Worm (Caenorhabditis elegans) whole organism, mixed stage, embryonic: ENCODE measurements around the gene bra-1.

Source experiments
- M03D4.4 ChIP-seq: sonication (generic microtip); optimal IDR thresholded peaks from 2 replicates; lab custom pipeline; 2017; ENCODE audit warnings: mild to moderate bottlenecking, missing genetic modification characterization, missing compliant biosample characterization
- bed-3 ChIP-seq: fragments of 200-800 bp; sonication (Bioruptor generic); optimal IDR thresholded peaks from 3 replicates; lab custom pipeline; 2018; ENCODE audit warnings: mild to moderate bottlenecking, missing genetic modification characterization, moderate library complexity, missing compliant biosample characterization
- blmp-1 ChIP-seq: fragments of 150-350 bp; optimal IDR thresholded peaks from 2 replicates; lab custom pipeline; 2014; ENCODE audit warnings: missing biosample characterization, missing genetic modification characterization
- ceh-43 ChIP-seq: fragments of 200-800 bp; sonication (Bioruptor generic); optimal IDR thresholded peaks from 2 replicates; lab custom pipeline; 2018; ENCODE audit warnings: mild to moderate bottlenecking, missing genetic modification characterization, moderate library complexity, missing compliant biosample characterization
- ceh-83 ChIP-seq: fragments of 200-800 bp; sonication (Bioruptor generic); optimal IDR thresholded peaks from 2 replicates; lab custom pipeline; 2018; ENCODE audit warnings: mild to moderate bottlenecking, missing genetic modification characterization, missing compliant biosample characterization
- ces-1 ChIP-seq: fragments of 150-350 bp; optimal IDR thresholded peaks from 2 replicates; lab custom pipeline; 2014; ENCODE audit warnings: missing biosample characterization, missing genetic modification reagents, missing genetic modification characterization
- cnd-1 ChIP-seq: fragments of 200-800 bp; sonication (Bioruptor generic); optimal IDR thresholded peaks from 2 replicates; lab custom pipeline; 2018; ENCODE audit warnings: mild to moderate bottlenecking, missing genetic modification characterization, missing compliant biosample characterization
- drap-1 ChIP-seq: fragments of 200-800 bp; sonication (Bioruptor generic); optimal IDR thresholded peaks from 3 replicates; lab custom pipeline; 2018; ENCODE audit warnings: mild to moderate bottlenecking, missing genetic modification characterization, missing compliant biosample characterization
- elt-1 ChIP-seq: sonication (generic microtip); optimal IDR thresholded peaks from 2 replicates; lab custom pipeline; 2017; ENCODE audit warnings: missing genetic modification characterization, mild to moderate bottlenecking, missing compliant biosample characterization, antibody characterized with exemption, moderate library complexity, borderline replicate concordance; ENCODE audit not compliant: insufficient read depth
- elt-3 ChIP-seq: fragments of 150-350 bp; optimal IDR thresholded peaks from 2 replicates; lab custom pipeline; 2014; ENCODE audit warnings: missing biosample characterization, missing genetic modification characterization
- flh-1 ChIP-seq: fragments of 200-800 bp; sonication (Bioruptor generic); optimal IDR thresholded peaks from 2 replicates; lab custom pipeline; 2018; ENCODE audit warnings: mild to moderate bottlenecking, missing genetic modification characterization, moderate library complexity, missing compliant biosample characterization
- ham-2 ChIP-seq: fragments of 200-800 bp; sonication (Bioruptor generic); optimal IDR thresholded peaks from 2 replicates; lab custom pipeline; 2018; ENCODE audit warnings: mild to moderate bottlenecking, missing genetic modification characterization, missing compliant biosample characterization
- hlh-1 ChIP-seq: fragments of 150-350 bp; optimal IDR thresholded peaks from 2 replicates; lab custom pipeline; 2014; ENCODE audit warnings: missing biosample characterization, missing genetic modification reagents, missing genetic modification characterization
- lin-13 ChIP-seq: fragments of 150-350 bp; optimal IDR thresholded peaks from 2 replicates; lab custom pipeline; 2014; ENCODE audit warnings: missing biosample characterization, missing genetic modification characterization
- lin-32 ChIP-seq: fragments of 200-800 bp; sonication (Bioruptor generic); optimal IDR thresholded peaks from 2 replicates; lab custom pipeline; 2018; ENCODE audit warnings: mild to moderate bottlenecking, missing genetic modification characterization, missing compliant biosample characterization
- lsy-2 ChIP-seq: fragments of 150-350 bp; optimal IDR thresholded peaks from 2 replicates; lab custom pipeline; 2014; ENCODE audit warnings: missing biosample characterization, missing genetic modification characterization
- mep-1 ChIP-seq: fragments of 150-350 bp; optimal IDR thresholded peaks from 2 replicates; lab custom pipeline; 2017; ENCODE audit warnings: missing biosample characterization, missing genetic modification reagents, missing genetic modification characterization, inconsistent platforms
- mls-2 ChIP-seq: sonication (generic microtip); optimal IDR thresholded peaks from 2 replicates; lab custom pipeline; 2016; ENCODE audit warnings: mild to moderate bottlenecking, missing genetic modification characterization, moderate library complexity, missing compliant biosample characterization
- nhr-2 ChIP-seq: fragments of 150-350 bp; optimal IDR thresholded peaks from 2 replicates; lab custom pipeline; 2014; ENCODE audit warnings: missing biosample characterization, missing genetic modification characterization
- nhr-237 ChIP-seq: fragments of 150-350 bp; optimal IDR thresholded peaks from 2 replicates; lab custom pipeline; 2014; ENCODE audit warnings: missing biosample characterization, missing genetic modification characterization
- nhr-28 ChIP-seq: fragments of 150-350 bp; optimal IDR thresholded peaks from 2 replicates; lab custom pipeline; 2014; ENCODE audit warnings: missing biosample characterization, missing genetic modification characterization
- nhr-76 ChIP-seq: sonication (generic microtip); optimal IDR thresholded peaks from 2 replicates; lab custom pipeline; 2017; ENCODE audit warnings: missing biosample characterization, missing genetic modification characterization
- pha-4 ChIP-seq: fragments of 150-350 bp; optimal IDR thresholded peaks from 2 replicates; lab custom pipeline; 2018; ENCODE audit warnings: missing biosample characterization, missing genetic modification reagents, missing genetic modification characterization
- sem-2 ChIP-seq: fragments of 200-800 bp; sonication (Bioruptor generic); optimal IDR thresholded peaks from 2 replicates; lab custom pipeline; 2018; ENCODE audit warnings: mild to moderate bottlenecking, missing genetic modification characterization, missing compliant biosample characterization
- snpc-4 ChIP-seq: fragments of 150-350 bp; optimal IDR thresholded peaks from 2 replicates; lab custom pipeline; 2014; ENCODE audit warnings: missing biosample characterization, missing genetic modification characterization
- sptf-1 ChIP-seq: sonication (generic microtip); optimal IDR thresholded peaks from 2 replicates; lab custom pipeline; 2017; ENCODE audit warnings: mild to moderate bottlenecking, missing genetic modification characterization, moderate library complexity, missing compliant biosample characterization
- tbx-8 ChIP-seq: fragments of 200-800 bp; sonication (Bioruptor generic); optimal IDR thresholded peaks from 2 replicates; lab custom pipeline; 2018; ENCODE audit warnings: mild to moderate bottlenecking, missing genetic modification characterization, moderate library complexity, missing compliant biosample characterization
- unc-120 ChIP-seq: sonication (generic microtip); optimal IDR thresholded peaks from 2 replicates; lab custom pipeline; 2017; ENCODE audit warnings: missing genetic modification characterization, missing compliant biosample characterization; ENCODE audit not compliant: poor library complexity, severe bottlenecking
- unc-39 ChIP-seq: fragments of 150-350 bp; optimal IDR thresholded peaks from 2 replicates; lab custom pipeline; 2014; ENCODE audit warnings: missing biosample characterization, missing genetic modification characterization
- unc-62 ChIP-seq: fragments of 150-350 bp; optimal IDR thresholded peaks from 2 replicates; lab custom pipeline; 2014; ENCODE audit warnings: missing biosample characterization, missing genetic modification reagents, missing genetic modification characterization
- zip-8 ChIP-seq: fragments of 150-350 bp; optimal IDR thresholded peaks from 2 replicates; lab custom pipeline; 2014; ENCODE audit warnings: missing biosample characterization, missing genetic modification characterization

bra-1 gene

DNA sequence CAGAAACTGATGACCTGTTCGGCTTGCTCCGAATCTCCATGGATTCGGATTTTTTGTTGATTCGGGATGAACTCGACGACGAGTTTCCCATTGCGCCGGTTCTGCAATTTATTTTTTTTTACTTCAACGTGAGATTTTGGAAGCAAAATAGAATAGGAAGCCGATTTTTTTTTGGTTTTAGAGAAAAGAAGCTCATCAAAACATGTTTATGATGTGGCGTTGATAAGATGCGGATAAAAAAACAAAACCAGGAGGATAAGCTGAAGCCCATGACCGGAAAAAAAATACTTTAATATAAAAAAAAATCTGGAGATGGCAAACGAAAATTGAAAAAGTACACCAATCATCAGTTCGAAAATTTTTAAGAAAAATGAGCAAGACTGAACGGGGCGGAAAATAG lies 42.2 kb upstream of the bra-1 start, which contains the start of gene glb-20:
glb-20 (minus strand) TSS at position 101 of the 400 bp plus-strand sequence.
- TF ChIP-seq nhr-2 (tag; lab: Kevin White, UChicago) (no peak), cnd-1 (tag; lab: Kevin White, UChicago) (no peak), sem-2 (GFP tag; lab: Kevin White, UChicago) (no peak), M03D4.4 (tag; lab: Kevin White, UChicago) (no peak), lin-13 (tag; lab: Kevin White, UChicago) (no peak), mls-2 (tag; lab: Kevin White, UChicago) (no peak), flh-1 (GFP tag; lab: Kevin White, UChicago) (no peak), unc-39 (no peak), drap-1 (GFP tag; lab: Kevin White, UChicago) (no peak), nhr-28 (tag; lab: Kevin White, UChicago) (no peak), lsy-2 (no peak), bed-3 (GFP tag; lab: Kevin White, UChicago) (no peak), nhr-237 (no peak), sptf-1 (tag; lab: Kevin White, UChicago) (no peak), unc-120 (tag; lab: Kevin White, UChicago) (no peak), mep-1 (no peak), nhr-76 (no peak), snpc-4 (tag; lab: Kevin White, UChicago) (no peak), tbx-8 (GFP tag; lab: Kevin White, UChicago) (no peak)

DNA sequence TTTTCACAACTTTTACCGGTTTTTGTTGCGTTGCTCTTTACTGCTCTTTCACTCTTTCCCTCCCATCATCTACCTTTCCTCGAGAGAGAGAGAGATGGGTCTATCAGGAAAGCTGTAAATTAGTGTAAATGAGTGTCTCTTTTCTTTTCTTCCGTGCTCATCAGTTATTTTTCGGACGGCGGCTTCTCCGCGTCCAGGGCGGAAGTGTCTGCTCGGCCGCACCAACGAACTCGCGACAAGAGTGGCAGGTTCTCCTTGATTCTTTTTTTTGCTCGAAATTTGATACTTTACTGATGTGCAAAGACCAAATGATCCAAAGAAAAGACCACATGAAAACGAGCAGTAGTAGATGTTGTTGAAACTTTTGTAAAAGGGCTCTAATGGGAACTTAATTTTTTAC lies 39.6 kb upstream of the bra-1 start:
- no peak for TF ChIP-seq pha-4 (tag; lab: Kevin White, UChicago)

DNA sequence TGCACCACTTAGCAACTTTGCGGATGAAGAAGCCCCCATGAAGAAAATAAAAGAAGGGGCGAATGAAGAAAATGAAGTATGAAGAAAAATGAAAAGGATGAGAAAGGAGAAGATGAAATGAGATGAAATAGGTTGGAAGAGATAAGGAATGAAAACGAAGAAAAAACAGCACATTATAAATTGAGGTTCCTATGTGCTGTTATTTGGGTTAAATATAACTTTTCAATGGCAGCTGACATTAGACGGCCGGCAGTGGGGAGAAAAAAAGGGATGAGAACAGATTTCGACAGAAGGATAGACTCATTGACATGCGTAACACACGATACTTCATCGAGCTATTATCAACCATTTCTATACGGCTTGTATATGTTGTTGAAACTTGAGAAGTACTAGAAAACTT lies 36.3 kb upstream of the bra-1 start:
- TF ChIP-seq unc-120 (tag; lab: Kevin White, UChicago) = peak; percentile 5
- peak; percentile 35 for TF ChIP-seq hlh-1 (tag; lab: Kevin White, UChicago)
- no peak for TF ChIP-seq elt-3 (tag; lab: Kevin White, UChicago)

DNA sequence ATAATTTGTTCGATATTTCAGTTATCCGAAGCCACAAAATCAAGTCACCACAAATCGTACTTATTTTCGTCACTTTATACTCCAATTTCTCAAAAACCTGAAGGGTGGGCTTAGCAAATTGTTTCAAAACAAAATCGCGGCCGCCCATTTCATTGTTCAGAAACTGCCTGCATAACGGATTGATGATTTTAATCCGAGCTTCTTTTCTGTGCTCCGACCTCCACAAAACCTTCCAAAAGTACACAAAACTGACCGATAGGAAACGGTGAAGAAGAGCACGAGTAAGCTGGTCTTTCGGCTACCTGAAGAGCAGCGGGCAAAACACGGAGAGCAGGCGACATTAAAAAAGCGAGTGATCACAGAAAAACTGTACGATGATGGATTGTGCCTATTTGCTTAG lies 31.8 kb upstream of the bra-1 start, which contains the start of gene R01E6.2:
R01E6.2 (minus strand) TSS at position 101 of the 400 bp plus-strand sequence.
- TF ChIP-seq unc-62 (GFP tag; lab: Kevin White, UChicago) (no peak), zip-8 (tag; lab: Kevin White, UChicago) (no peak), unc-39 (no peak), elt-1 (tag; lab: Kevin White, UChicago) (no peak), blmp-1 (tag; lab: Kevin White, UChicago) (no peak), lin-32 (GFP tag; lab: Kevin White, UChicago) (no peak), mep-1 (no peak), lsy-2 (no peak), ceh-43 (GFP tag; lab: Kevin White, UChicago) (no peak), sptf-1 (tag; lab: Kevin White, UChicago) (no peak), nhr-76 (no peak), hlh-1 (tag; lab: Kevin White, UChicago) (no peak), sem-2 (GFP tag; lab: Kevin White, UChicago) (no peak), flh-1 (GFP tag; lab: Kevin White, UChicago) (no peak), M03D4.4 (tag; lab: Kevin White, UChicago) (no peak), unc-120 (tag; lab: Kevin White, UChicago) (no peak), nhr-237 (no peak)
- TF ChIP-seq, all 35 proteins: peak for 0

DNA sequence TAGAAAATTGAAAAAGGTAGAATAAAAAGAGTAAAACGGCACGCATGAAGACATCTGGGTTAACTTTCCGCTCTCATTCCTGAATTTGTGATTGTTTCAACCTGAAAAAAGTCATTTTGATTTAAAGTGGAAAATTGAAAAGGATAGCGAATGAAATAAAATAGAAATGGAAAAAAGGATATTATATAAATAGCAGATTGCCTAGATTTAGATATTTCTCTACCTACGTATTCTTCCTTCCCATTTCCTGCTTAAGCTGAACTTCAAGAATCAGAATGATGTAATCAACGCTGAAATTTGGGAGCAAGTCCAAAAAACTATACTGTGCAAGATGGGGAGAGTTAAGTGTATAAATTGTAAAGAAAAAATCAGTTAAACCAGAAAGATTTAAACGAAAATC lies 28.4 kb upstream of the bra-1 start, which contains the start of gene R01E6.7:
R01E6.7 (minus strand) TSS at position 101 of the 400 bp plus-strand sequence.
- no peak for TF ChIP-seq ces-1
- TF ChIP-seq elt-1 (tag; lab: Kevin White, UChicago) = no peak
- TF ChIP-seq nhr-28 (tag; lab: Kevin White, UChicago) = no peak
- no peak for TF ChIP-seq M03D4.4 (tag; lab: Kevin White, UChicago)
- TF ChIP-seq ceh-83 (GFP tag; lab: Kevin White, UChicago) = no peak
- TF ChIP-seq ham-2 = no peak
- TF ChIP-seq zip-8 (tag; lab: Kevin White, UChicago) = no peak
- TF ChIP-seq tbx-8 (GFP tag; lab: Kevin White, UChicago) = no peak
- TF ChIP-seq nhr-2 (tag; lab: Kevin White, UChicago) = no peak
- no peak for TF ChIP-seq drap-1 (GFP tag; lab: Kevin White, UChicago)
